Worm (Caenorhabditis elegans): ENCODE data around the gene nhr-36.

The nhr-36 gene

DNA sequence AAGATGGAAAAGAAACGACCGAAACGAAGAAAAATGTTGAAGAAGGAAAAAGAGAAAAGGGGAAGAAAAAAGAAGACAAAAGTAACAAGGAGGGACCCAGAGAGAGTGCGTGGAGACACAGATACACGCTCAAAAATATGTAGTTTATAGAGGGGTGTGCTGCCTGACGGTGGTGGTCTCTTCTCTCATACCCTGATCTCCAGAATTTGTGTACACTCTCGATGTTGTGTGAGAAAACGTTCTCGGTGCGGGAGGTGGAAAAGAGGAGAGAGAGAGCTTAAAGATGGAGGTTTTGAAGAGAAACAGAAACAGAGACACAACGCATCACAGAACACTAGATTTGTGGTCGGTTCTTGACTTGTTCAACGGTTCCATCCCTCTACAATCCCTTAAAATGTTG lies 12.2 kb upstream of the nhr-36 start (continued):
- no peak for TF ChIP-seq lin-15B (tag; optimal IDR thresholded peaks at IDR 0.05)
- TF ChIP-seq egl-13 (tag; optimal IDR thresholded peaks at IDR 0.05): peak; percentile 16
- peak; percentile 50 for TF ChIP-seq nhr-77 (tag; optimal IDR thresholded peaks at IDR 0.05)
- TF ChIP-seq ceh-82 (tag; optimal IDR thresholded peaks at IDR 0.05): peak; percentile 15 to 83 (median 66)
- peak; percentile 41 to 74 for TF ChIP-seq lsy-2 (tag; optimal IDR thresholded peaks at IDR 0.05)

DNA sequence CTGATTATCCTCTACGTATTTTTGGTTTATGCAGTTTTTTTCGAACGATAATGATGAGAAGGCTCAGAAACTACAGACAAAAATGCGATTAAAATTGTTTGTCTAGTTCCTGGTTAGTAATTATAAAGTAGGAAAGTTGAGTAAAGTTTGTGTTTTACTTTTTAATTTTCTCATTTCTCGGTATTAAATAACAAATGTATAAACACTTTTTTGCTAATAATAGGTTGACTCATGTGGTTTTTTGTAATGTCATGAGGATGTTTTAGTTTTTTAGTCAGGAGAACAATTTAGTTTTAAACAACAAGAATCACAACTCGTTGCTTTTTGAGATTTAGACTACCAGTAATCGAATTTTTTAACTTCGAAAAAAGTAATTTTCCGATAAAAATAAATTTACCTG lies 11.2 kb upstream of the nhr-36 start:
- no peak for TF ChIP-seq lsy-2 (tag; optimal IDR thresholded peaks at IDR 0.05)
- no peak for TF ChIP-seq aha-1 (tag; optimal IDR thresholded peaks at IDR 0.05)
- no peak for TF ChIP-seq tlp-1 (tag; optimal IDR thresholded peaks at IDR 0.05)
- TF ChIP-seq nhr-237 (tag; optimal IDR thresholded peaks at IDR 0.05): no peak
- peak; percentile 19 for TF ChIP-seq sox-4 (tag; optimal IDR thresholded peaks at IDR 0.05)
- no peak for TF ChIP-seq zip-4 (GFP tag; optimal IDR thresholded peaks at IDR 0.05)
- no peak for TF ChIP-seq dpl-1 (GFP tag; optimal IDR thresholded peaks at IDR 0.05)
- no peak for TF ChIP-seq unc-30 (tag; optimal IDR thresholded peaks at IDR 0.05)
- TF ChIP-seq ces-1 (GFP tag; optimal IDR thresholded peaks at IDR 0.05): no peak
- no peak for TF ChIP-seq unc-62 (GFP tag; optimal IDR thresholded peaks at IDR 0.05)
- TF ChIP-seq fkh-4 (tag; optimal IDR thresholded peaks at IDR 0.05; ENCODE audit: borderline replicate concordance): no peak
- TF ChIP-seq Y116A8C.19 (tag; optimal IDR thresholded peaks at IDR 0.05; ENCODE audit: borderline replicate concordance): no peak
- TF ChIP-seq nhr-20 (tag; optimal IDR thresholded peaks at IDR 0.05): peak; percentile 3
- no peak for TF ChIP-seq pag-3 (tag; optimal IDR thresholded peaks at IDR 0.05; ENCODE audit: borderline replicate concordance, insufficient read depth)
- TF ChIP-seq lin-14 (GFP tag; optimal IDR thresholded peaks at IDR 0.05): peak; percentile 31
- TF ChIP-seq snpc-4 (tag; optimal IDR thresholded peaks at IDR 0.05): no peak
- TF ChIP-seq C34B4.2 (tag; optimal IDR thresholded peaks at IDR 0.05): no peak
- peak; percentile 54 for TF ChIP-seq fkh-8 (tag; optimal IDR thresholded peaks at IDR 0.05)
- no peak for TF ChIP-seq lir-3 (tag; optimal IDR thresholded peaks at IDR 0.05; ENCODE audit: poor library complexity)
- no peak for TF ChIP-seq isw-1 (GFP tag; IDR thresholded peaks at IDR 0.05)
- TF ChIP-seq blmp-1 (tag; optimal IDR thresholded peaks at IDR 0.05): no peak
- TF ChIP-seq nhr-11 (tag; optimal IDR thresholded peaks at IDR 0.05): no peak
- no peak for TF ChIP-seq ceh-8 (GFP tag; optimal IDR thresholded peaks at IDR 0.05)
- TF ChIP-seq F16B12.6 (tag; optimal IDR thresholded peaks at IDR 0.05): no peak
- TF ChIP-seq skn-1 (tag; optimal IDR thresholded peaks at IDR 0.05): no peak
- peak; percentile 65 for TF ChIP-seq nhr-71 (tag; optimal IDR thresholded peaks at IDR 0.05)
- no peak for TF ChIP-seq tbx-2 (tag; optimal IDR thresholded peaks at IDR 0.05)
- TF ChIP-seq nhr-85 (tag): no peak
- TF ChIP-seq ztf-11 (tag; optimal IDR thresholded peaks at IDR 0.05): no peak
- TF ChIP-seq sptf-1 (tag; optimal IDR thresholded peaks at IDR 0.05): no peak
- TF ChIP-seq grh-1 (GFP tag; IDR thresholded peaks at IDR 0.05): no peak
- TF ChIP-seq irx-1 (tag; optimal IDR thresholded peaks at IDR 0.05): no peak
- no peak for TF ChIP-seq ceh-63 (GFP tag; optimal IDR thresholded peaks at IDR 0.05)
- no peak for TF ChIP-seq mab-9 (GFP tag; IDR thresholded peaks at IDR 0.05)
- TF ChIP-seq nhr-12 (tag; optimal IDR thresholded peaks at IDR 0.05): no peak
- TF ChIP-seq nhr-47 (tag; optimal IDR thresholded peaks at IDR 0.05): no peak
- no peak for TF ChIP-seq unc-86 (tag; optimal IDR thresholded peaks at IDR 0.05)
- TF ChIP-seq unc-98 (GFP tag; IDR thresholded peaks at IDR 0.05): no peak
- no peak for TF ChIP-seq nhr-76 (tag; optimal IDR thresholded peaks at IDR 0.05)
- peak; percentile 73 for TF ChIP-seq dsc-1 (tag; optimal IDR thresholded peaks at IDR 0.05)
- TF ChIP-seq egl-13 (tag; optimal IDR thresholded peaks at IDR 0.05): no peak
- TF ChIP-seq jun-1 (tag; optimal IDR thresholded peaks at IDR 0.05): no peak
- TF ChIP-seq C04F5.9 (tag; optimal IDR thresholded peaks at IDR 0.05): no peak
- no peak for TF ChIP-seq ceh-88 (GFP tag; IDR thresholded peaks at IDR 0.05)
- TF ChIP-seq nhr-77 (tag; optimal IDR thresholded peaks at IDR 0.05): no peak
- TF ChIP-seq fkh-10 (GFP tag; optimal IDR thresholded peaks at IDR 0.05): no peak
- peak; percentile 57 for TF ChIP-seq pax-3 (tag; optimal IDR thresholded peaks at IDR 0.05)
